Fruit fly (Drosophila melanogaster): ENCODE data around the gene kug.

Gene kug

DNA sequence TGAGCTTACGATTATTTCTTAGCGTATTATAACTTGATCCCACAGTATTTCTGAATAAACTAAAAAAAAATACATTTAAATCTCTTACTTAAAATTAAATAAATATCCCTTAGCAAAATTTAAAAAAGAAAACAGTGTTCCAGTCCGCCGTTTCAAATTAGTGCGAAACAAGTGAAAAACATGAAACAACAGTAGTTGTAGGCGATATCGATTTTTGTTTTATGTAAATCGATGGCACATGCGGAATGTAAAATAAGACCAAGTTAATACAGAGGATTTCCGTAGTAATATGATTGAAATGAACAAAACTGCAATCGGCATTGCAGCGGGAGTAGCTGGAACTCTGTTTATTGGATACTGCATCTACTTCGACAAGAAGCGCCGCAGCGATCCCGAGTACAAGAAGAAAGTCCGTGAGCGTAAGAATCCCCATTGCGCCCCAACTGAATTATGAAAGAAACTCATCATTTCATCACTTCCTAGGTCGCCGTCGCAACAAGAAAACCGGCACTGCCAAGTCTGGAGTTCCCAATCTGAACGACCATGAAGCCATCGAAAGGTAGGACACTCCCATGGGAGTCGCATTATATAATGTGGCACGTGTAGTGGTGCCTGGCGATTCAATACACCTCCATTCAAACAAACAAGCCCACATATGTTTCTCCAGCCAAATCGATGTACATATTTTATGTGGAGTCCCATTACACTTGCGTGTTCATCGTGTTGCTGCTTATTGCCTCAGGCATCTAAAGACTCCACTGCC, 4.0 kb upstream of the kug start (continued):
- TF ChIP-seq ash1 (GFP tag; optimal IDR thresholded peaks at IDR 0.05) (no peak), Oaz (GFP tag; IDR thresholded peaks at IDR 0.05) (no peak), Bteb2 (GFP tag; optimal IDR thresholded peaks at IDR 0.05) (no peak), kay (GFP tag; optimal IDR thresholded peaks at IDR 0.05) (no peak), CG11398 (GFP tag; optimal IDR thresholded peaks at IDR 0.05) (no peak), CG7556 (GFP tag; optimal IDR thresholded peaks at IDR 0.05) (no peak), CG30020 (tag; optimal IDR thresholded peaks at IDR 0.05) (peak; percentile 99), CG33557 (GFP tag; optimal IDR thresholded peaks at IDR 0.05) (peak; percentile 11), CG13287 (GFP tag; IDR thresholded peaks at IDR 0.05; ENCODE audit: partially characterized antibody) (0 out of 2 replicates have a peak, but pooled peaks have one; percentile 22), tio (GFP tag; optimal IDR thresholded peaks at IDR 0.05) (no peak), CG18476 (GFP tag; optimal IDR thresholded peaks at IDR 0.05) (no peak), pnt (GFP tag; optimal IDR thresholded peaks at IDR 0.05) (no peak), gro (GFP tag; optimal IDR thresholded peaks at IDR 0.05) (no peak), CG1024 (GFP tag; IDR thresholded peaks at IDR 0.05) (peak; percentile 92), YL-1 (GFP tag; optimal IDR thresholded peaks at IDR 0.05) (peak; percentile 43), Gug (GFP tag; IDR thresholded peaks at IDR 0.05) (no peak), ham (GFP tag; IDR thresholded peaks at IDR 0.05) (no peak), CG11093 (GFP tag; IDR thresholded peaks at IDR 0.05) (no peak), CG5953 (GFP tag; IDR thresholded peaks at IDR 0.05) (no peak), Med (GFP tag) (peak; percentile 70), Side (GFP tag; optimal IDR thresholded peaks at IDR 0.05) (no peak), CG9727 (GFP tag; optimal IDR thresholded peaks at IDR 0.05) (no peak), CG17385 (GFP tag; optimal IDR thresholded peaks at IDR 0.05) (no peak), z (GFP tag; IDR thresholded peaks at IDR 0.05) (no peak), Lhr (GFP tag; optimal IDR thresholded peaks at IDR 0.05) (no peak), CG6791 (GFP tag; IDR thresholded peaks at IDR 0.05; ENCODE audit: partially characterized antibody) (no peak), Antp (GFP tag; optimal IDR thresholded peaks at IDR 0.05) (no peak), lab (GFP tag; optimal IDR thresholded peaks at IDR 0.05) (no peak), Ravus (GFP tag; IDR thresholded peaks at IDR 0.05) (no peak), Dad (GFP tag; optimal IDR thresholded peaks at IDR 0.05) (no peak), CG18619 (GFP tag; optimal IDR thresholded peaks at IDR 0.05) (no peak), CG4854 (GFP tag; optimal IDR thresholded peaks at IDR 0.05) (no peak), esg (GFP tag; conservative IDR thresholded peaks at IDR 0.05) (no peak), CG6683 (GFP tag; optimal IDR thresholded peaks at IDR 0.05) (no peak), tll (GFP tag; optimal IDR thresholded peaks at IDR 0.05) (no peak), CG13296 (GFP tag; optimal IDR thresholded peaks at IDR 0.05) (no peak), cato (GFP tag; optimal IDR thresholded peaks at IDR 0.05; ENCODE audit: borderline replicate concordance) (no peak), CG1832 (GFP tag; optimal IDR thresholded peaks at IDR 0.05) (no peak), Optix (GFP tag; IDR thresholded peaks at IDR 0.05) (no peak), Elba2 (GFP tag; optimal IDR thresholded peaks at IDR 0.05) (no peak), Aef1 (GFP tag; IDR thresholded peaks at IDR 0.05) (no peak), CG4404 (GFP tag; IDR thresholded peaks at IDR 0.05) (no peak), CG11085 (GFP tag; IDR thresholded peaks at IDR 0.05) (no peak), Atf6 (GFP tag; IDR thresholded peaks at IDR 0.05) (no peak), BtbVII (GFP tag; optimal IDR thresholded peaks at IDR 0.05) (no peak), CG34224 (GFP tag; IDR thresholded peaks at IDR 0.05; ENCODE audit: partially characterized antibody) (no peak), shn (GFP tag; optimal IDR thresholded peaks at IDR 0.05) (no peak), ro (GFP tag; IDR thresholded peaks at IDR 0.05) (no peak), CG7786 (GFP tag; optimal IDR thresholded peaks at IDR 0.05) (no peak), CG10565 (GFP tag; optimal IDR thresholded peaks at IDR 0.05) (no peak)

Measured in whole organism, embryonic.